Worm (Caenorhabditis elegans): ENCODE results near the gene K02E11.6.

DNA sequence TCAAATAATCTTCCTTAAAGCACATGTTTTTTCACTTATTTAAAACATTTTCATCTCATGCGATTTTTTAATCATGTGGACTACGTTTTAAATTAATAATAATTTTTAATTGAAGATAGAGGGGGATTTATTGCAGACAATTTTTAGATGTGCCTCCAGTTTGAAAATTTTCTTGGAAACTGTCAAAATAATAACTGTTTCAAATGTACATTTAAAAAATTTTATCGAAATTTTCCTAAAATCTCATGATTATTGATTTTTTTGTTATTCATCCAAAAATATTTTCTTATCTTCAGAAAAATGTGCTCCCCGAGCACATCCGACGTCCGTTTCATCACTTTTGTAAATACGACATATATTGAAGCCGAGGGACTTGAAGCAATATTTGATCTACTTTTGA, 8.2 kb downstream of the K02E11.6 start, which contains the start of gene sre-8:
- no peak for TF ChIP-seq bed-2 (GFP tag; IDR thresholded peaks at IDR 0.05)
- TF ChIP-seq let-526 (GFP tag; IDR thresholded peaks at IDR 0.05) = no peak
- no peak for TF ChIP-seq mel-28 (tag; optimal IDR thresholded peaks at IDR 0.05; ENCODE audit: borderline replicate concordance)
